Worm (Caenorhabditis elegans) whole organism, midembryonic: ENCODE data around the gene C17F4.7.

ENCODE experiments used
- T22C8.4 ChIP-seq: fragments of 200-800 bp; sonication (Bioruptor generic); IDR thresholded peaks from 2 replicates; pipeline ENCODE4 v1.3.6; 2022; ENCODE audit warnings: missing genetic modification characterization, missing compliant biosample characterization
- cog-1 ChIP-seq: sonication (generic microtip); optimal IDR thresholded peaks from 2 replicates; lab custom pipeline; 2016; ENCODE audit warnings: missing genetic modification characterization, missing compliant biosample characterization
- klf-2 ChIP-seq: fragments of 200-800 bp; sonication (Bioruptor generic); conservative IDR thresholded peaks from 2 replicates; pipeline ENCODE4 v1.3.6; 2022; ENCODE audit warnings: missing genetic modification reagents, missing genetic modification characterization, missing compliant biosample characterization
- med-1 ChIP-seq: sonication (generic microtip); optimal IDR thresholded peaks from 2 replicates; lab custom pipeline; 2017; ENCODE audit warnings: missing genetic modification characterization, mild to moderate bottlenecking, missing compliant biosample characterization, antibody characterized with exemption, missing genetic modification reagents; ENCODE audit not compliant: insufficient read depth
- ref-1 ChIP-seq: fragments of 200-800 bp; sonication (Bioruptor generic); conservative IDR thresholded peaks from 2 replicates; pipeline ENCODE4 v1.3.6; 2022; ENCODE audit warnings: missing genetic modification reagents, missing genetic modification characterization, missing compliant biosample characterization
- tab-1 ChIP-seq: fragments of 200-800 bp; sonication (Bioruptor generic); IDR thresholded peaks from 2 replicates; pipeline ENCODE4 v1.3.6; 2022; ENCODE audit warnings: missing genetic modification characterization, missing compliant biosample characterization
- ztf-29 ChIP-seq: fragments of 200-800 bp; sonication (Bioruptor generic); IDR thresholded peaks from 2 replicates; pipeline ENCODE4 v1.3.6; 2022; ENCODE audit warnings: missing genetic modification reagents, missing genetic modification characterization, missing compliant biosample characterization

ce11 chrII:3213898-3214297 lies 31.9 kb downstream of the C17F4.7 start, which contains the start of gene ZC239.4:
- no peak for TF ChIP-seq tab-1
- TF ChIP-seq ztf-29, result no peak
- TF ChIP-seq klf-2, result no peak
- TF ChIP-seq cog-1 (tag; lab: Kevin White, UChicago), result no peak
- TF ChIP-seq T22C8.4 (GFP tag; lab: Robert Waterston, UW), result no peak
- TF ChIP-seq ref-1 (GFP tag; lab: Robert Waterston, UW), result no peak
- no peak for TF ChIP-seq med-1
